Worm (Caenorhabditis elegans) whole organism, mixed stage, embryonic: ENCODE data around the gene gtf-2H2C.

ENCODE experiments used
- mls-2 ChIP-seq: sonication (generic microtip); optimal IDR thresholded peaks from 2 replicates; lab custom pipeline; 2016; ENCODE audit warnings: mild to moderate bottlenecking, missing genetic modification characterization, moderate library complexity, missing compliant biosample characterization
- nhr-76 ChIP-seq: sonication (generic microtip); optimal IDR thresholded peaks from 2 replicates; lab custom pipeline; 2017; ENCODE audit warnings: missing biosample characterization, missing genetic modification characterization
- unc-120 ChIP-seq: sonication (generic microtip); optimal IDR thresholded peaks from 2 replicates; lab custom pipeline; 2017; ENCODE audit warnings: missing genetic modification characterization, missing compliant biosample characterization; ENCODE audit not compliant: poor library complexity, severe bottlenecking

gtf-2H2C gene

ce11 chrIII:10040013-10040412, 50.6 kb downstream of the gtf-2H2C start, which contains the start of gene T16G12.7:
Gene T16G12.7, minus strand, starts transcription at chrIII:10040113.
- TF ChIP-seq mls-2 (tag; lab: Kevin White, UChicago) (no peak), nhr-76 (tag; lab: Kevin White, UChicago) (no peak), unc-120 (tag; lab: Kevin White, UChicago) (no peak)
